Worm (Caenorhabditis elegans): Measurements from ENCODE around the gene smrc-1.

The smrc-1 gene

ce11 chrIII:6390644-6391043 lies at the start of gene smrc-1:
Gene smrc-1, plus strand, starts transcription at chrIII:6390944.
- TF ChIP-seq blmp-1 (tag; optimal IDR thresholded peaks at IDR 0.05) (no peak), unc-62 (GFP tag; optimal IDR thresholded peaks at IDR 0.05) (no peak), ham-2 (GFP tag; optimal IDR thresholded peaks at IDR 0.05) (no peak)

- TF ChIP-seq drap-1 (GFP tag; optimal IDR thresholded peaks at IDR 0.05) (peak; percentile 42), mep-1 (tag; optimal IDR thresholded peaks at IDR 0.05) (no peak), ceh-83 (GFP tag; optimal IDR thresholded peaks at IDR 0.05) (no peak), unc-120 (tag; optimal IDR thresholded peaks at IDR 0.05; ENCODE audit: poor library complexity, severe bottlenecking) (peak; percentile 95), hlh-1 (tag; optimal IDR thresholded peaks at IDR 0.05) (no peak), flh-1 (GFP tag; optimal IDR thresholded peaks at IDR 0.05) (no peak), lin-13 (tag; optimal IDR thresholded peaks at IDR 0.05) (peak; percentile 31), zip-8 (tag; optimal IDR thresholded peaks at IDR 0.05) (no peak), pha-4 (tag; optimal IDR thresholded peaks at IDR 0.05) (peak; percentile 10), sptf-1 (tag; optimal IDR thresholded peaks at IDR 0.05) (no peak), lsy-2 (tag; optimal IDR thresholded peaks at IDR 0.05) (peak; percentile 97), unc-39 (tag; optimal IDR thresholded peaks at IDR 0.05) (no peak), nhr-76 (tag; optimal IDR thresholded peaks at IDR 0.05) (no peak), ces-1 (GFP tag; optimal IDR thresholded peaks at IDR 0.05) (peak; percentile 33), bed-3 (GFP tag; optimal IDR thresholded peaks at IDR 0.05) (no peak), lin-32 (GFP tag; optimal IDR thresholded peaks at IDR 0.05) (no peak), elt-3 (tag; optimal IDR thresholded peaks at IDR 0.05) (no peak), ztf-11 (tag; optimal IDR thresholded peaks at IDR 0.05) (no peak), cnd-1 (tag; optimal IDR thresholded peaks at IDR 0.05) (no peak), M03D4.4 (tag; optimal IDR thresholded peaks at IDR 0.05) (peak; percentile 43), tbx-8 (GFP tag; optimal IDR thresholded peaks at IDR 0.05) (no peak), elt-1 (tag; optimal IDR thresholded peaks at IDR 0.05; ENCODE audit: borderline replicate concordance, insufficient read depth) (no peak), nhr-12 (tag; optimal IDR thresholded peaks at IDR 0.05) (no peak), nhr-2 (tag; optimal IDR thresholded peaks at IDR 0.05) (no peak), nhr-237 (tag; optimal IDR thresholded peaks at IDR 0.05) (no peak), blmp-1 (tag; optimal IDR thresholded peaks at IDR 0.05) (no peak), ceh-43 (GFP tag; optimal IDR thresholded peaks at IDR 0.05) (peak; percentile 0), ceh-39 (tag; optimal IDR thresholded peaks at IDR 0.05) (no peak), nhr-28 (tag; optimal IDR thresholded peaks at IDR 0.05) (no peak), snpc-4 (tag; optimal IDR thresholded peaks at IDR 0.05) (no peak), mls-2 (tag; optimal IDR thresholded peaks at IDR 0.05) (no peak), ham-2 (GFP tag; optimal IDR thresholded peaks at IDR 0.05) (no peak), unc-62 (GFP tag; optimal IDR thresholded peaks at IDR 0.05) (no peak), sem-2 (GFP tag; optimal IDR thresholded peaks at IDR 0.05) (no peak), mab-5 (tag; optimal IDR thresholded peaks at IDR 0.05) (no peak)
Observed at ce11 chrIII:6341878-6342453, 48.8 kb upstream of the smrc-1 start, which contains the start of gene rpn-13. Gene rpn-13, minus strand, starts transcription at chrIII:6341928.

- TF ChIP-seq flh-1 (GFP tag; optimal IDR thresholded peaks at IDR 0.05) (no peak), blmp-1 (tag; optimal IDR thresholded peaks at IDR 0.05) (no peak), ham-2 (GFP tag; optimal IDR thresholded peaks at IDR 0.05) (no peak), ceh-83 (GFP tag; optimal IDR thresholded peaks at IDR 0.05) (no peak), ceh-43 (GFP tag; optimal IDR thresholded peaks at IDR 0.05) (no peak), nhr-12 (tag; optimal IDR thresholded peaks at IDR 0.05) (no peak), ztf-11 (tag; optimal IDR thresholded peaks at IDR 0.05) (no peak), tbx-8 (GFP tag; optimal IDR thresholded peaks at IDR 0.05) (no peak), nhr-2 (tag; optimal IDR thresholded peaks at IDR 0.05) (no peak), M03D4.4 (tag; optimal IDR thresholded peaks at IDR 0.05) (no peak), lin-13 (tag; optimal IDR thresholded peaks at IDR 0.05) (no peak), nhr-76 (tag; optimal IDR thresholded peaks at IDR 0.05) (no peak), nhr-28 (tag; optimal IDR thresholded peaks at IDR 0.05) (no peak), ces-1 (GFP tag; optimal IDR thresholded peaks at IDR 0.05) (no peak), bed-3 (GFP tag; optimal IDR thresholded peaks at IDR 0.05) (no peak)
Observed at ce11 chrIII:6343229-6343628, 47.5 kb upstream of the smrc-1 start, which contains the start of gene C56G2.9. Gene C56G2.9, minus strand, starts transcription at chrIII:6343329.
